Fruit fly (Drosophila melanogaster): ENCODE results near the gene CG7156.
A peak's percentile ranks its signal among the peaks of the same experiment; 100 is the strongest.

Gene CG7156

DNA sequence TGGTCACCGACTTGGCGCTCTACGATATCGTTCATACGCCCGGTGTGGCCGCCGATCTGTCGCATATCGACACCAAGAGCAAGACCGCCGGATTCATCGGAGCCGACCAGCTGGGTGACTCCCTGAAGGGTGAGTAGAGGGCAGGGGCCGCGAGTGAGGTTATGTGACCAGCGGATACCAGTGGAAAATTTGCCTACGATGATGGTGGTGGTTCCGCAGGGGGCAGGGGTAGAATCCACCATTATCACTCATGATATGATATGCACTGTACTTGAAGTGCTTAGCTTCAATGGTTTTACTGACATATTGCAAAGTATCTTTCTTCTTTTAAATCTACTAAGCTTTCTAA lies 15.2 kb downstream of the CG7156 start:
- TF ChIP-seq CG8319 (GFP tag; optimal IDR thresholded peaks at IDR 0.05), result no peak
- TF ChIP-seq CG10669 (GFP tag; optimal IDR thresholded peaks at IDR 0.05), result no peak
- TF ChIP-seq fd85E (GFP tag; optimal IDR thresholded peaks at IDR 0.05), result no peak
- TF ChIP-seq CG6163 (GFP tag; IDR thresholded peaks at IDR 0.05), result no peak
- TF ChIP-seq CG4318 (GFP tag; optimal IDR thresholded peaks at IDR 0.05), result no peak
- TF ChIP-seq Sox102F (GFP tag; optimal IDR thresholded peaks at IDR 0.05), result no peak
- TF ChIP-seq Gug (GFP tag; IDR thresholded peaks at IDR 0.05), result no peak
- no peak for TF ChIP-seq CG11762 (GFP tag; optimal IDR thresholded peaks at IDR 0.05; ENCODE audit: insufficient read depth)
- no peak for TF ChIP-seq Smox (GFP tag; optimal IDR thresholded peaks at IDR 0.05)
- TF ChIP-seq CG8119 (GFP tag; IDR thresholded peaks at IDR 0.05), result no peak
- no peak for TF ChIP-seq cyc (GFP tag; optimal IDR thresholded peaks at IDR 0.05)
- no peak for TF ChIP-seq CG32006 (GFP tag; optimal IDR thresholded peaks at IDR 0.05)
- TF ChIP-seq Ets21C (GFP tag; optimal IDR thresholded peaks at IDR 0.05), result no peak

DNA sequence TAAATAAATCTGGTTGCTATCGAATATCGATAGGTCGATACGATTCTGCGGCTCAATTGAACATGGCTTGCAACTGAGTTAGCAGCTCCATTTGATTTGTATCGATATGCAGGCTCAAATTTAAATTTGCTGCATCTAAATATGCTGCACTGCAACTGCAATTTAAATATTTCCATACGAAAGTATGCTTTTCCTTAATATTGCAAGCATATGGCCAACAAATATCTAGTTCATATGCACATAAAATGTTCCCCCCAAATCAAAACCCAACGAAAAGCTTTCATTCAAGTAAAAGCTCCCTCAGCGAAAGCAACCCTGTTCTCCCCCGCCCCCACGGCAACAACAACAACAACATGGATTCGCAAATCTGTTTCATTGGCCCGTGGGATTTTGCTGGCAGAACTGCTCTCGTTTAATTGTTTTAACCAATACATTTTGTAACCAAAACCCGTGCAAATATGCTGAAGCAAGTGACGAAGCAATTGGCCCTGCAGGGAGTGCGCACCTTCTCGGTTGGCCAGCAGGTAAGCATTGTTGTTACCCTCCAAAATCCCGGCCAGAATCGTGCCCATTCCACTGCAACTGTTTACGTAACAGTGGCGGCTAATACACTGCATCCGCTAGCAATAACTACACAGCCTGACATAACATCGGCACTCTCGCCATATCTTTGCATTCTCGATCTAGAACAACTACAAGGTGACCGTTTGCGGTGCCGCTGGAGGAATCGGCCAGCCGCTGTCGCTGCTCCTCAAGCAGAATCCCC lies 15.7 kb downstream of the CG7156 start, which contains the start of the genes CG7168 and Mdh2:
CG7168 (minus strand) TSS at position 40 of the 766 bp plus-strand sequence.
Mdh2 (plus strand) TSS at position 354 of the 766 bp plus-strand sequence.
- peak; percentile 19 for TF ChIP-seq lz (GFP tag; optimal IDR thresholded peaks at IDR 0.05)
- no peak for TF ChIP-seq Blimp-1 (GFP tag; optimal IDR thresholded peaks at IDR 0.05)
- no peak for TF ChIP-seq Sox15 (GFP tag; optimal IDR thresholded peaks at IDR 0.05)
- peak; percentile 2 for TF ChIP-seq topi (GFP tag; optimal IDR thresholded peaks at IDR 0.05)
- TF ChIP-seq Eip93F (GFP tag; optimal IDR thresholded peaks at IDR 0.05), result no peak
- TF ChIP-seq Sox14 (GFP tag; optimal IDR thresholded peaks at IDR 0.05), result peak; percentile 7
- TF ChIP-seq vri (GFP tag; optimal IDR thresholded peaks at IDR 0.05), result peak; percentile 82
- TF ChIP-seq esn (GFP tag; optimal IDR thresholded peaks at IDR 0.05), result peak; percentile 17
- TF ChIP-seq fkh (GFP tag; optimal IDR thresholded peaks at IDR 0.05), result peak; percentile 79
- TF ChIP-seq svp (GFP tag), result peak; percentile 75
- peak; percentile 28 for TF ChIP-seq dsx (GFP tag; optimal IDR thresholded peaks at IDR 0.05; ENCODE audit: poor library complexity, severe bottlenecking)

DNA sequence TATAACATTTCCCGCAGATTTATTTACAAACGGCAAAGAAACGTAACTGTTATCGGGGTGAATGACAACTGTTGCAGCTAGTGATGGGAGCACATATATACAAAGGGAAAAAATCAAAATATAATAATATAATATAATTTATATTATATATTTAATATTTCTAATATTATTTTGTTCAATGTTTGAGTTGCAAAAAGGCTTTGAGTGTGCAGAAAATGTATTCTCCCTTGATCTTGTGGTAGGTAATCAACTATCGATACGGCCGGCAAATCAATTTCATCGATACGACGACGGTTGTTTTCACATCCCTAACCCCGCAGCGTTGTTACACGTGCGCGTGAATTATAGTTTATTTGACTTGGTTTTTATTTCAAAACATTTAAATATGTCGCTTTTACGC lies 18.5 kb downstream of the CG7156 start, which contains the start of the genes mTerf5 and Non3:
mTerf5 (minus strand) TSS at position 249 of the 400 bp plus-strand sequence.
Non3 (plus strand) TSS at position 289 of the 400 bp plus-strand sequence.
- TF ChIP-seq Eip78C (GFP tag) (peak; percentile 73), CG1621 (tag; optimal IDR thresholded peaks at IDR 0.05) (no peak), pdm3 (GFP tag; optimal IDR thresholded peaks at IDR 0.05) (no peak), CG10631 (GFP tag; optimal IDR thresholded peaks at IDR 0.05) (peak; percentile 65), CG8319 (GFP tag; optimal IDR thresholded peaks at IDR 0.05) (peak; percentile 32), CG6808 (GFP tag; optimal IDR thresholded peaks at IDR 0.05) (no peak), Lpt (GFP tag; optimal IDR thresholded peaks at IDR 0.05) (no peak), CG6163 (GFP tag; IDR thresholded peaks at IDR 0.05) (no peak), CG6276 (GFP tag; optimal IDR thresholded peaks at IDR 0.05) (no peak), CG11762 (GFP tag; optimal IDR thresholded peaks at IDR 0.05; ENCODE audit: insufficient read depth) (peak; percentile 46), CG32006 (GFP tag; optimal IDR thresholded peaks at IDR 0.05) (no peak), salr (GFP tag; optimal IDR thresholded peaks at IDR 0.05) (no peak), topi (GFP tag; optimal IDR thresholded peaks at IDR 0.05) (peak; percentile 31), net (GFP tag; optimal IDR thresholded peaks at IDR 0.05) (peak; percentile 21), lz (GFP tag; optimal IDR thresholded peaks at IDR 0.05) (peak; percentile 41), achi (GFP tag; optimal IDR thresholded peaks at IDR 0.05) (peak; percentile 66), Hr39 (GFP tag; optimal IDR thresholded peaks at IDR 0.05) (no peak), CG3919 (GFP tag; optimal IDR thresholded peaks at IDR 0.05) (peak; percentile 53), vri (GFP tag; optimal IDR thresholded peaks at IDR 0.05) (peak; percentile 32), eg (GFP tag; IDR thresholded peaks at IDR 0.05) (no peak), cyc (GFP tag; optimal IDR thresholded peaks at IDR 0.05) (peak; percentile 30), CG6792 (GFP tag; optimal IDR thresholded peaks at IDR 0.05) (peak; percentile 33), svp (GFP tag) (peak; percentile 73), CG7368 (GFP tag; optimal IDR thresholded peaks at IDR 0.05) (no peak), CG8632 (GFP tag; optimal IDR thresholded peaks at IDR 0.05) (peak; percentile 65), Sox14 (GFP tag; optimal IDR thresholded peaks at IDR 0.05) (peak; percentile 33), Sox15 (GFP tag; optimal IDR thresholded peaks at IDR 0.05) (peak; percentile 13), CG31627 (GFP tag; optimal IDR thresholded peaks at IDR 0.05) (peak; percentile 42), CG10669 (GFP tag; optimal IDR thresholded peaks at IDR 0.05) (no peak), dsx (GFP tag; optimal IDR thresholded peaks at IDR 0.05; ENCODE audit: poor library complexity, severe bottlenecking) (peak; percentile 55), dac (GFP tag; optimal IDR thresholded peaks at IDR 0.05) (no peak), CG6854 (GFP tag; optimal IDR thresholded peaks at IDR 0.05) (peak; percentile 6), CG11902 (GFP tag; optimal IDR thresholded peaks at IDR 0.05) (peak; percentile 15), CG11294 (GFP tag; IDR thresholded peaks at IDR 0.05) (no peak)
